Worm (Caenorhabditis elegans): ENCODE measurements around the gene T05A7.7.

- TF ChIP-seq unc-39 (tag; optimal IDR thresholded peaks at IDR 0.05): no peak
- no peak for TF ChIP-seq nhr-11 (tag; optimal IDR thresholded peaks at IDR 0.05)
- TF ChIP-seq nhr-23 (tag; optimal IDR thresholded peaks at IDR 0.05): no peak
These were observed 5.8 kb downstream of the T05A7.7 start, which contains the start of gene T05A7.3 for ce11 chrII:4675481-4675880.
